Fruit fly (Drosophila melanogaster) whole organism, embryonic: ENCODE measurements around the gene Syt1.

ENCODE experiments used
- Abd-B ChIP-seq: fragments of 200-800 bp; sonication (Bioruptor generic); optimal IDR thresholded peaks from 2 replicates; lab custom pipeline; 2018; ENCODE audit warnings: missing biosample characterization, mild to moderate bottlenecking, missing genetic modification characterization, moderate library complexity
- Asciz ChIP-seq: fragments of 200-800 bp; sonication (Bioruptor generic); optimal IDR thresholded peaks from 2 replicates; lab custom pipeline; 2017; ENCODE audit warnings: missing biosample characterization, mild to moderate bottlenecking, missing genetic modification characterization, missing genetic modification reagents
- Bgb ChIP-seq: fragments of 200-800 bp; sonication (Bioruptor generic); IDR thresholded peaks from 2 replicates; pipeline ENCODE4 v1.3.6; 2022; ENCODE audit warnings: missing biosample characterization, missing genetic modification characterization; ENCODE audit not compliant: partially characterized antibody
- Bteb2 ChIP-seq: fragments of 200-800 bp; sonication (Bioruptor generic); optimal IDR thresholded peaks from 2 replicates; lab custom pipeline; 2016; ENCODE audit warnings: missing biosample characterization, missing genetic modification characterization
- CG10654 ChIP-seq: fragments of 200-800 bp; sonication (Bioruptor generic); optimal IDR thresholded peaks from 2 replicates; lab custom pipeline; 2016; ENCODE audit warnings: missing biosample characterization, missing genetic modification characterization
- CG10959 ChIP-seq: fragments of 200-800 bp; sonication (Bioruptor generic); IDR thresholded peaks from 2 replicates; pipeline ENCODE4 v1.3.6; 2022; ENCODE audit warnings: missing biosample characterization, missing genetic modification characterization
- CG11085 ChIP-seq: fragments of 200-800 bp; sonication (Bioruptor generic); IDR thresholded peaks from 2 replicates; pipeline ENCODE4 v1.3.6; 2022; ENCODE audit warnings: missing biosample characterization, missing genetic modification characterization
- CG14441 ChIP-seq: fragments of 200-800 bp; sonication (Bioruptor generic); IDR thresholded peaks from 2 replicates; pipeline ENCODE4 v1.3.6; 2022; ENCODE audit warnings: missing biosample characterization, missing genetic modification characterization
- CG1529 ChIP-seq: fragments of 200-800 bp; sonication (Bioruptor generic); optimal IDR thresholded peaks from 3 replicates; lab custom pipeline; 2018; ENCODE audit warnings: missing biosample characterization, missing genetic modification characterization
- CG15479 ChIP-seq: fragments of 200-800 bp; sonication (Bioruptor generic); optimal IDR thresholded peaks from 3 replicates; lab custom pipeline; 2019; ENCODE audit warnings: missing biosample characterization, mild to moderate bottlenecking, missing genetic modification characterization, moderate library complexity
- CG17186 ChIP-seq: fragments of 200-800 bp; sonication (Bioruptor generic); optimal IDR thresholded peaks from 3 replicates; lab custom pipeline; 2017; ENCODE audit warnings: missing biosample characterization, missing genetic modification reagents, missing genetic modification characterization
- CG1792 ChIP-seq: fragments of 200-800 bp; sonication (Bioruptor generic); optimal IDR thresholded peaks from 2 replicates; lab custom pipeline; 2016; ENCODE audit warnings: missing biosample characterization, missing genetic modification characterization
- CG2199 ChIP-seq: fragments of 200-800 bp; sonication (Bioruptor generic); IDR thresholded peaks from 3 replicates; pipeline ENCODE4 v1.3.6; 2022; ENCODE audit warnings: missing biosample characterization, missing genetic modification characterization
- CG2202 ChIP-seq: fragments of 200-800 bp; sonication (Bioruptor generic); optimal IDR thresholded peaks from 2 replicates; lab custom pipeline; 2018; ENCODE audit warnings: missing biosample characterization, mild to moderate bottlenecking, missing genetic modification characterization
- CG2712 ChIP-seq: fragments of 200-800 bp; optimal IDR thresholded peaks from 3 replicates; lab custom pipeline; 2019; ENCODE audit warnings: missing biosample characterization, mild to moderate bottlenecking, missing genetic modification characterization, moderate library complexity
- CG31441 ChIP-seq: fragments of 200-800 bp; sonication (Bioruptor generic); IDR thresholded peaks from 2 replicates; pipeline ENCODE4 v1.3.6; 2022; ENCODE audit warnings: missing biosample characterization, missing genetic modification characterization
- CG3838 ChIP-seq: fragments of 200-800 bp; sonication (Bioruptor generic); optimal IDR thresholded peaks from 3 replicates; lab custom pipeline; 2016; ENCODE audit warnings: missing biosample characterization, missing genetic modification characterization
- CG4730 ChIP-seq: fragments of 200-800 bp; sonication (Bioruptor generic); IDR thresholded peaks from 2 replicates; pipeline ENCODE4 v1.3.6; 2022; ENCODE audit warnings: missing biosample characterization, missing genetic modification characterization
- CG6689 ChIP-seq: fragments of 200-800 bp; sonication (Bioruptor generic); IDR thresholded peaks from 2 replicates; pipeline ENCODE4 v1.3.6; 2022; ENCODE audit warnings: missing biosample characterization, missing genetic modification characterization
- CG7357 ChIP-seq: fragments of 200-800 bp; sonication (Bioruptor generic); IDR thresholded peaks from 3 replicates; pipeline ENCODE4 v1.3.6; 2022; ENCODE audit warnings: missing biosample characterization, missing genetic modification characterization
- CG7928 ChIP-seq: fragments of 200-800 bp; sonication (Bioruptor generic); optimal IDR thresholded peaks from 2 replicates; lab custom pipeline; 2017; ENCODE audit warnings: missing biosample characterization, mild to moderate bottlenecking, missing genetic modification characterization
- CG7963 ChIP-seq: fragments of 200-800 bp; sonication (Bioruptor generic); IDR thresholded peaks from 3 replicates; pipeline ENCODE4 v1.3.6; 2022; ENCODE audit warnings: missing biosample characterization, missing genetic modification characterization; ENCODE audit not compliant: partially characterized antibody
- Dll ChIP-seq: fragments of 200-800 bp; sonication (Bioruptor generic); IDR thresholded peaks from 4 replicates; pipeline ENCODE4 v1.3.6; 2022; ENCODE audit warnings: missing biosample characterization, missing genetic modification characterization; ENCODE audit not compliant: partially characterized antibody
- Doc2 ChIP-seq: fragments of 200-800 bp; sonication (Bioruptor generic); IDR thresholded peaks from 2 replicates; pipeline ENCODE4 v1.3.6; 2022; ENCODE audit warnings: missing biosample characterization, missing genetic modification characterization
- Doc3 ChIP-seq: fragments of 200-800 bp; sonication (Bioruptor generic); IDR thresholded peaks from 3 replicates; pipeline ENCODE4 v1.3.6; 2022; ENCODE audit warnings: missing biosample characterization, missing genetic modification characterization; ENCODE audit not compliant: partially characterized antibody
- Fer3 ChIP-seq: fragments of 200-800 bp; sonication (Bioruptor generic); optimal IDR thresholded peaks from 2 replicates; lab custom pipeline; 2018; ENCODE audit warnings: missing biosample characterization, mild to moderate bottlenecking, missing genetic modification characterization, moderate library complexity
- Hr78 ChIP-seq, 2 experiments: fragments of 200-800 bp in 1 of 2; fragments of >200 bp in 1 of 2; sonication (Bioruptor generic) in 1 of 2; optimal IDR thresholded peaks; 2 replicates each; lab custom pipeline; 2017 to 2019; ENCODE audit warnings: missing biosample characterization in 2 of 2, missing genetic modification characterization in 2 of 2, mild to moderate bottlenecking in 1 of 2, moderate library complexity in 1 of 2
- Max ChIP-seq: fragments of 200-800 bp; sonication (Bioruptor generic); optimal IDR thresholded peaks from 2 replicates; lab custom pipeline; 2016; ENCODE audit warnings: missing biosample characterization, mild to moderate bottlenecking, missing genetic modification characterization
- NC2α ChIP-seq: fragments of 200-800 bp; sonication (Bioruptor generic); optimal IDR thresholded peaks from 2 replicates; lab custom pipeline; 2016; ENCODE audit warnings: missing biosample characterization, missing genetic modification characterization
- NK7.1 ChIP-seq: fragments of 200-800 bp; sonication (Bioruptor generic); optimal IDR thresholded peaks from 3 replicates; lab custom pipeline; 2016; ENCODE audit warnings: missing biosample characterization, missing genetic modification characterization
- Neu2 ChIP-seq: fragments of 200-800 bp; sonication (Bioruptor generic); optimal IDR thresholded peaks from 3 replicates; lab custom pipeline; 2016; ENCODE audit warnings: missing biosample characterization, missing genetic modification characterization, borderline replicate concordance
- NfI ChIP-seq: fragments of 200-800 bp; sonication (Bioruptor generic); optimal IDR thresholded peaks from 3 replicates; lab custom pipeline; 2018; ENCODE audit warnings: missing biosample characterization, mild to moderate bottlenecking, missing genetic modification characterization, moderate library complexity
- Oli ChIP-seq: fragments of 200-800 bp; sonication (Bioruptor generic); optimal IDR thresholded peaks from 2 replicates; lab custom pipeline; 2018; ENCODE audit warnings: missing biosample characterization, mild to moderate bottlenecking, missing genetic modification characterization, moderate library complexity
- aop ChIP-seq: fragments of 200-800 bp; sonication (Bioruptor generic); IDR thresholded peaks from 2 replicates; pipeline ENCODE4 v1.3.6; 2022; ENCODE audit warnings: missing biosample characterization, missing genetic modification characterization
- chinmo ChIP-seq: fragments of 200-800 bp; sonication (Bioruptor generic); IDR thresholded peaks from 4 replicates; pipeline ENCODE4 v1.3.6; 2022; ENCODE audit warnings: missing biosample characterization, missing genetic modification characterization; ENCODE audit not compliant: partially characterized antibody
- emc ChIP-seq: fragments of 200-800 bp; sonication (Bioruptor generic); optimal IDR thresholded peaks from 2 replicates; lab custom pipeline; 2016; ENCODE audit warnings: missing biosample characterization, missing genetic modification characterization
- ftz-f1 ChIP-seq: fragments of 200-800 bp; sonication (Bioruptor generic); optimal IDR thresholded peaks from 2 replicates; lab custom pipeline; 2016; ENCODE audit warnings: missing biosample characterization, missing genetic modification characterization
- gce ChIP-seq: fragments of 200-800 bp; sonication (Bioruptor generic); IDR thresholded peaks from 3 replicates; pipeline ENCODE4 v1.3.6; 2022; ENCODE audit warnings: missing biosample characterization, missing genetic modification characterization
- grau ChIP-seq: fragments of 200-800 bp; optimal IDR thresholded peaks from 3 replicates; lab custom pipeline; 2019; ENCODE audit warnings: missing biosample characterization, mild to moderate bottlenecking, missing genetic modification characterization, moderate library complexity
- lilli ChIP-seq: fragments of 200-800 bp; sonication (Bioruptor generic); optimal IDR thresholded peaks from 3 replicates; lab custom pipeline; 2016; ENCODE audit warnings: missing biosample characterization, missing genetic modification characterization
- luna ChIP-seq: fragments of 200-800 bp; sonication (Bioruptor generic); optimal IDR thresholded peaks from 2 replicates; lab custom pipeline; 2016; ENCODE audit warnings: missing biosample characterization, missing genetic modification characterization
- pzg ChIP-seq: fragments of 200-800 bp; sonication (Bioruptor generic); optimal IDR thresholded peaks from 3 replicates; lab custom pipeline; 2018; ENCODE audit warnings: missing biosample characterization, mild to moderate bottlenecking, missing genetic modification characterization, moderate library complexity
- salm ChIP-seq: fragments of 200-800 bp; sonication (Bioruptor generic); optimal IDR thresholded peaks from 2 replicates; lab custom pipeline; 2018; ENCODE audit warnings: missing biosample characterization, mild to moderate bottlenecking, missing genetic modification characterization
- sens-2 ChIP-seq: fragments of 200-800 bp; sonication (Bioruptor generic); IDR thresholded peaks from 2 replicates; pipeline ENCODE4 v1.3.6; 2022; ENCODE audit warnings: missing biosample characterization, missing genetic modification characterization
- shn ChIP-seq: fragments of 200-800 bp; sonication (Bioruptor generic); optimal IDR thresholded peaks from 3 replicates; lab custom pipeline; 2016; ENCODE audit warnings: missing biosample characterization, missing genetic modification characterization
- slou ChIP-seq: fragments of 200-800 bp; sonication (Bioruptor generic); optimal IDR thresholded peaks from 3 replicates; lab custom pipeline; 2016; ENCODE audit warnings: missing biosample characterization, missing genetic modification characterization
- sob ChIP-seq: fragments of 200-800 bp; sonication (Bioruptor generic); IDR thresholded peaks from 2 replicates; pipeline ENCODE4 v1.3.6; 2022; ENCODE audit warnings: missing biosample characterization, missing genetic modification characterization
- tup ChIP-seq: fragments of 200-800 bp; sonication (Bioruptor generic); optimal IDR thresholded peaks from 2 replicates; lab custom pipeline; 2016; ENCODE audit warnings: missing biosample characterization, mild to moderate bottlenecking, missing genetic modification characterization, moderate library complexity
- yki ChIP-seq: fragments of >200 bp; optimal IDR thresholded peaks from 3 replicates; lab custom pipeline; 2018

The Syt1 gene

DNA sequence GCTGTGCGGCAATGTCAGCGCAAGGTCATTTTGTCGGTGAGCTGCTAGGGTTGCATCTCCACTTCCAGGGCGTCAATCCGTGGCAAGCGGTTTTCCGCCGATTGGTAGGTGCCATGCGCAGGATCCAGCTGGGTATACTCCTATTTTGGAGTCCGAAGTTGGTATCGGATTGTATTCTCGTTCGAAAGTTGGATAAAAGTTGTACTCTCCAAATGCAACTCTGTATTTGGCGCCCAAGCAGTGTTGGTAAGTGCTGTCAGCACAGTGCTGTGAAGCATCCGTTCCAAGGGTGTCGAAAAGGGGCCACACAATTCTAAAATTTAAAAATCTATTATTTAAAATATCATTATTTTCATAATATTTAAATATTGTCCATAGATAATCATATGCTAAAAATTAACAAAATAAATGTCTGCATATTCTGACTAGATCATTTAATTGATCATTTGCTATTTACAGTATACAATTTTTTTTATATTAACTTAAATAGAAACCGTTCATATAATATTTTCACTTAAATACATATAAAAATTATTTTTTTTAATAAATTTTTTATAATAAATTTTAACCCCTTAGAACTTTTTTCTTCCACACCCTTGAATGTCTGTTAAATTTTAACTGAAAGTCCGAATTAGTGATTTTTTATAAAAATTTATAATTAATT, 51.2 kb downstream of the Syt1 start (continued):
- TF ChIP-seq CG1529 (GFP tag; lab: Kevin White, UChicago) (peak; percentile 55), sens-2 (GFP tag; lab: Robert Waterston, UW) (no peak; the same call in 1 of the 2 replicates), CG14441 (GFP tag; lab: Robert Waterston, UW) (peak; percentile 86), CG31441 (GFP tag; lab: Robert Waterston, UW) (no peak; the same call in 1 of the 2 replicates), emc (peak; percentile 77), Dll (GFP tag; lab: Robert Waterston, UW) (0 out of 4 replicates have a peak, but pooled peaks have one; percentile 43), Hr78 (GFP tag; optimal IDR thresholded peaks at IDR 0.05; lab: Kevin White, UChicago) (peak in 1 of 2 experiments; percentile 9), Bgb (GFP tag; lab: Robert Waterston, UW) (peak; percentile 34; the same call in 1 of the 2 replicates), CG3838 (GFP tag; lab: Kevin White, UChicago) (no peak), salm (peak; percentile 1), CG4730 (GFP tag; lab: Robert Waterston, UW) (peak; percentile 82), Doc3 (GFP tag; lab: Robert Waterston, UW) (no peak), CG11085 (peak; percentile 91), Max (GFP tag; lab: Kevin White, UChicago) (peak; percentile 81), Fer3 (tag; lab: Kevin White, UChicago) (peak; percentile 85), chinmo (GFP tag; lab: Robert Waterston, UW) (0 out of 4 replicates have a peak, but pooled peaks have one; percentile 1), grau (peak; percentile 93), NfI (GFP tag; lab: Kevin White, UChicago) (peak; percentile 92), Doc2 (GFP tag; lab: Robert Waterston, UW) (peak; percentile 18; the same call in 1 of the 2 replicates), lilli (peak; percentile 92), Abd-B (GFP tag; lab: Kevin White, UChicago) (peak; percentile 79), CG17186 (GFP tag; lab: Kevin White, UChicago) (peak; percentile 82), gce (GFP tag; lab: Robert Waterston, UW) (peak; percentile 63; the same call in 2 of the 3 replicates), CG7357 (GFP tag; lab: Robert Waterston, UW) (peak; percentile 72), CG1792 (peak; percentile 74), Neu2 (GFP tag; lab: Kevin White, UChicago) (peak; percentile 40), aop (peak; percentile 61; the same call in 1 of the 2 replicates), CG7928 (GFP tag; lab: Kevin White, UChicago) (peak; percentile 99), CG10959 (GFP tag; lab: Robert Waterston, UW) (peak; percentile 63), CG2712 (tag; lab: Kevin White, UChicago) (peak; percentile 91), Bteb2 (peak; percentile 46), NC2α (GFP tag; lab: Kevin White, UChicago) (peak; percentile 19), Oli (tag; lab: Kevin White, UChicago) (peak; percentile 74), CG10654 (GFP tag; lab: Kevin White, UChicago) (peak; percentile 87), ftz-f1 (GFP tag; lab: Kevin White, UChicago) (peak; percentile 99), luna (GFP tag; lab: Kevin White, UChicago) (peak; percentile 39), NK7.1 (GFP tag; lab: Kevin White, UChicago) (peak; percentile 69), CG2199 (GFP tag; lab: Robert Waterston, UW) (no peak; the same call in 2 of the 3 replicates), tup (peak; percentile 80), Asciz (peak; percentile 70), sob (GFP tag; lab: Robert Waterston, UW) (peak; percentile 93), yki (lab: Kevin White, UChicago) (no peak), shn (peak; percentile 72), CG6689 (GFP tag; lab: Robert Waterston, UW) (peak; percentile 91), slou (GFP tag; lab: Kevin White, UChicago) (peak; percentile 90), pzg (GFP tag; lab: Kevin White, UChicago) (peak; percentile 93), CG7963 (GFP tag; lab: Robert Waterston, UW) (peak; percentile 35; the same call in 1 of the 3 replicates), CG2202 (tag; lab: Kevin White, UChicago) (peak; percentile 47), CG15479 (GFP tag; lab: Kevin White, UChicago) (no peak)
